Fruit fly (Drosophila melanogaster): ENCODE data around the gene CG44085.

dm6 chr2L:13296703-13297230 is 36.0 kb downstream of the CG44085 start:
- TF ChIP-seq CG8478 (optimal IDR thresholded peaks at IDR 0.05) (no peak), CTCF (optimal IDR thresholded peaks at IDR 0.05) (no peak)
